Fruit fly (Drosophila melanogaster) whole organism, embryonic: ENCODE measurements around the gene Elp4.
A peak's percentile ranks its signal among the peaks of the same experiment; 100 is the strongest.

ENCODE experiments used
- Bteb2 ChIP-seq: fragments of 200-800 bp; sonication (Bioruptor generic); optimal IDR thresholded peaks from 2 replicates; lab custom pipeline; 2016; ENCODE audit warnings: missing biosample characterization, missing genetic modification characterization
- CG10209 ChIP-seq: fragments of 200-800 bp; sonication (Bioruptor generic); optimal IDR thresholded peaks from 3 replicates; lab custom pipeline; 2017; ENCODE audit warnings: missing biosample characterization, mild to moderate bottlenecking, missing genetic modification characterization, missing genetic modification reagents
- CG1024 ChIP-seq: fragments of 200-800 bp; sonication (Bioruptor generic); IDR thresholded peaks from 2 replicates; pipeline ENCODE4 v1.3.6; 2022; ENCODE audit warnings: missing biosample characterization, missing genetic modification characterization
- CG11247 ChIP-seq: fragments of 200-800 bp; sonication (Bioruptor generic); IDR thresholded peaks from 2 replicates; pipeline ENCODE4 v1.3.6; 2022; ENCODE audit warnings: missing biosample characterization, missing genetic modification characterization
- CG11504 ChIP-seq: fragments of 200-800 bp; sonication (Bioruptor generic); optimal IDR thresholded peaks from 3 replicates; lab custom pipeline; 2019; ENCODE audit warnings: missing biosample characterization, mild to moderate bottlenecking, missing genetic modification characterization, moderate library complexity
- CG1233 ChIP-seq: fragments of 200-800 bp; sonication (Bioruptor generic); optimal IDR thresholded peaks from 4 replicates; lab custom pipeline; 2018; ENCODE audit warnings: missing biosample characterization, mild to moderate bottlenecking, missing genetic modification characterization
- CG13624 ChIP-seq: fragments of 200-800 bp; sonication (Bioruptor generic); optimal IDR thresholded peaks from 2 replicates; lab custom pipeline; 2016; ENCODE audit warnings: missing biosample characterization, missing genetic modification characterization
- CG14050 ChIP-seq: fragments of 200-800 bp; sonication (Bioruptor generic); IDR thresholded peaks from 3 replicates; pipeline ENCODE4 v1.3.6; 2022; ENCODE audit warnings: missing biosample characterization, missing genetic modification characterization
- CG1603 ChIP-seq: fragments of 200-800 bp; sonication (Bioruptor generic); optimal IDR thresholded peaks from 2 replicates; lab custom pipeline; 2019; ENCODE audit warnings: missing biosample characterization, mild to moderate bottlenecking, missing genetic modification characterization, moderate library complexity
- CG17612 ChIP-seq: fragments of 200-800 bp; sonication (Bioruptor generic); IDR thresholded peaks from 2 replicates; pipeline ENCODE4 v1.3.6; 2022; ENCODE audit warnings: missing biosample characterization, missing genetic modification characterization
- CG2120 ChIP-seq: fragments of 200-800 bp; sonication (Bioruptor generic); optimal IDR thresholded peaks from 3 replicates; lab custom pipeline; 2016; ENCODE audit warnings: missing biosample characterization, missing genetic modification characterization
- CG34422 ChIP-seq: fragments of 200-800 bp; sonication (Bioruptor generic); IDR thresholded peaks from 3 replicates; pipeline ENCODE4 v1.3.6; 2022; ENCODE audit warnings: missing biosample characterization, missing genetic modification characterization
- CG3838 ChIP-seq: fragments of 200-800 bp; sonication (Bioruptor generic); optimal IDR thresholded peaks from 3 replicates; lab custom pipeline; 2016; ENCODE audit warnings: missing biosample characterization, missing genetic modification characterization
- CG3995 ChIP-seq: fragments of 200-800 bp; sonication (Bioruptor generic); optimal IDR thresholded peaks from 3 replicates; lab custom pipeline; 2016; ENCODE audit warnings: missing biosample characterization, missing genetic modification characterization
- CG6272 ChIP-seq: fragments of 200-800 bp; sonication (Bioruptor generic); IDR thresholded peaks from 2 replicates; pipeline ENCODE4 v1.3.6; 2022; ENCODE audit warnings: missing biosample characterization, missing genetic modification characterization
- CG6654 ChIP-seq: fragments of 200-800 bp; sonication (Bioruptor generic); optimal IDR thresholded peaks from 2 replicates; lab custom pipeline; 2017; ENCODE audit warnings: missing biosample characterization, mild to moderate bottlenecking, missing genetic modification characterization
- CG8281 ChIP-seq: fragments of 200-800 bp; sonication (Bioruptor generic); optimal IDR thresholded peaks from 2 replicates; lab custom pipeline; 2018; ENCODE audit warnings: missing biosample characterization, mild to moderate bottlenecking, missing genetic modification characterization, moderate library complexity
- CG8478 ChIP-seq: fragments of >200 bp; optimal IDR thresholded peaks from 2 replicates; lab custom pipeline; 2018
- CG8765 ChIP-seq: fragments of 200-800 bp; sonication (Bioruptor generic); IDR thresholded peaks from 2 replicates; pipeline ENCODE4 v1.3.6; 2022; ENCODE audit warnings: missing biosample characterization, missing genetic modification characterization
- CrebB ChIP-seq: fragments of 200-800 bp; sonication (Bioruptor generic); optimal IDR thresholded peaks from 3 replicates; lab custom pipeline; 2018; ENCODE audit warnings: missing biosample characterization, mild to moderate bottlenecking, missing genetic modification characterization
- D19A ChIP-seq: fragments of 200-800 bp; optimal IDR thresholded peaks from 3 replicates; lab custom pipeline; 2019; ENCODE audit warnings: missing biosample characterization, mild to moderate bottlenecking, missing genetic modification characterization, moderate library complexity
- HHEX ChIP-seq: fragments of 200-800 bp; sonication (Bioruptor generic); optimal IDR thresholded peaks from 3 replicates; lab custom pipeline; 2017; ENCODE audit warnings: missing biosample characterization, mild to moderate bottlenecking, missing genetic modification characterization, missing genetic modification reagents
- HLH3B ChIP-seq: fragments of 200-800 bp; sonication (Bioruptor generic); IDR thresholded peaks from 2 replicates; pipeline ENCODE4 v1.3.6; 2022; ENCODE audit warnings: missing biosample characterization, missing genetic modification characterization
- Hand ChIP-seq: fragments of 200-800 bp; sonication (Bioruptor generic); optimal IDR thresholded peaks from 2 replicates; lab custom pipeline; 2017; ENCODE audit warnings: mild to moderate bottlenecking, missing biosample characterization, missing genetic modification reagents, missing genetic modification characterization
- HmgD ChIP-seq: fragments of 200-800 bp; sonication (Bioruptor generic); optimal IDR thresholded peaks from 3 replicates; lab custom pipeline; 2016; ENCODE audit warnings: missing biosample characterization, missing genetic modification characterization
- Lhr ChIP-seq: fragments of 200-800 bp; sonication (Bioruptor generic); optimal IDR thresholded peaks from 3 replicates; lab custom pipeline; 2017; ENCODE audit warnings: mild to moderate bottlenecking, missing biosample characterization, missing genetic modification reagents, missing genetic modification characterization
- Oli ChIP-seq: fragments of 200-800 bp; sonication (Bioruptor generic); optimal IDR thresholded peaks from 2 replicates; lab custom pipeline; 2018; ENCODE audit warnings: missing biosample characterization, mild to moderate bottlenecking, missing genetic modification characterization, moderate library complexity
- Pdp1 ChIP-seq, 2 experiments: fragments of 200-800 bp; sonication (Bioruptor generic); optimal IDR thresholded peaks; 3 replicates each; lab custom pipeline; 2016; ENCODE audit warnings: missing biosample characterization in 2 of 2, missing genetic modification characterization in 2 of 2, mild to moderate bottlenecking in 1 of 2, moderate library complexity in 1 of 2
- Side ChIP-seq: fragments of 200-800 bp; sonication (Bioruptor generic); optimal IDR thresholded peaks from 2 replicates; lab custom pipeline; 2016; ENCODE audit warnings: missing biosample characterization, missing genetic modification characterization
- ac ChIP-seq: fragments of 200-800 bp; sonication (Bioruptor generic); optimal IDR thresholded peaks from 3 replicates; lab custom pipeline; 2017; ENCODE audit warnings: missing biosample characterization, mild to moderate bottlenecking, missing genetic modification characterization
- bigmax ChIP-seq: fragments of 200-800 bp; sonication (Bioruptor generic); optimal IDR thresholded peaks from 2 replicates; lab custom pipeline; 2018; ENCODE audit warnings: missing biosample characterization, mild to moderate bottlenecking, missing genetic modification characterization
- cg ChIP-seq: fragments of 200-800 bp; sonication (Bioruptor generic); optimal IDR thresholded peaks from 3 replicates; lab custom pipeline; 2019; ENCODE audit warnings: missing biosample characterization, mild to moderate bottlenecking, missing genetic modification characterization, moderate library complexity
- corto ChIP-seq: fragments of 200-800 bp; sonication (Bioruptor generic); optimal IDR thresholded peaks from 2 replicates; lab custom pipeline; 2016; ENCODE audit warnings: missing biosample characterization, mild to moderate bottlenecking, missing genetic modification characterization, moderate library complexity
- dati ChIP-seq: fragments of 200-800 bp; sonication (Bioruptor generic); IDR thresholded peaks from 2 replicates; pipeline ENCODE4 v1.3.6; 2022; ENCODE audit warnings: missing biosample characterization, missing genetic modification characterization
- dpn ChIP-seq, 2 experiments: fragments of 200-800 bp; sonication (Bioruptor generic); optimal IDR thresholded peaks; 3 replicates each; lab custom pipeline; 2016; ENCODE audit warnings: missing biosample characterization in 2 of 2, missing genetic modification characterization in 2 of 2
- dysf ChIP-seq: fragments of 200-800 bp; sonication (Bioruptor generic); IDR thresholded peaks from 3 replicates; pipeline ENCODE4 v1.3.6; 2022; ENCODE audit warnings: missing biosample characterization, missing genetic modification characterization
- ems ChIP-seq: fragments of 200-800 bp; sonication (Bioruptor generic); optimal IDR thresholded peaks from 3 replicates; lab custom pipeline; 2016; ENCODE audit warnings: missing biosample characterization, missing genetic modification characterization
- gro ChIP-seq: fragments of 200-800 bp; sonication (Bioruptor generic); optimal IDR thresholded peaks from 2 replicates; lab custom pipeline; 2016; ENCODE audit warnings: missing biosample characterization, missing genetic modification characterization
- gt ChIP-seq: fragments of 200-800 bp; sonication (Bioruptor generic); IDR thresholded peaks from 2 replicates; pipeline ENCODE4 v1.3.6; 2022; ENCODE audit warnings: missing biosample characterization, missing genetic modification characterization
- hb ChIP-seq: fragments of 200-800 bp; sonication (Bioruptor generic); IDR thresholded peaks from 3 replicates; pipeline ENCODE4 v1.3.6; 2022; ENCODE audit warnings: missing biosample characterization, missing genetic modification characterization; ENCODE audit not compliant: partially characterized antibody
- hbn ChIP-seq: fragments of 200-800 bp; sonication (Bioruptor generic); IDR thresholded peaks from 2 replicates; pipeline ENCODE4 v1.3.6; 2022; ENCODE audit warnings: missing biosample characterization, missing genetic modification characterization; ENCODE audit not compliant: partially characterized antibody
- hth ChIP-seq: fragments of >200 bp; optimal IDR thresholded peaks from 2 replicates; lab custom pipeline; 2017; ENCODE audit warnings: inconsistent platforms
- ind ChIP-seq: fragments of 200-800 bp; sonication (Bioruptor generic); optimal IDR thresholded peaks from 3 replicates; lab custom pipeline; 2016; ENCODE audit warnings: missing biosample characterization, missing genetic modification characterization
- insv ChIP-seq, 2 experiments: fragments of 200-800 bp; sonication (Bioruptor generic); optimal IDR thresholded peaks; 3 replicates each; lab custom pipeline; 2016 to 2018; ENCODE audit warnings: missing biosample characterization in 2 of 2, missing genetic modification characterization in 2 of 2
- knrl ChIP-seq: fragments of 200-800 bp; sonication (Bioruptor generic); IDR thresholded peaks from 3 replicates; pipeline ENCODE4 v1.3.6; 2022; ENCODE audit warnings: missing biosample characterization, missing genetic modification characterization; ENCODE audit not compliant: partially characterized antibody
- nau ChIP-seq: fragments of 200-800 bp; sonication (Bioruptor generic); optimal IDR thresholded peaks from 3 replicates; lab custom pipeline; 2017; ENCODE audit warnings: missing biosample characterization, mild to moderate bottlenecking, missing genetic modification characterization, missing genetic modification reagents
- peb ChIP-seq: fragments of 200-800 bp; sonication (Bioruptor generic); IDR thresholded peaks from 2 replicates; pipeline ENCODE4 v1.3.6; 2022; ENCODE audit warnings: missing biosample characterization, missing genetic modification characterization
- pita ChIP-seq: fragments of 200-800 bp; sonication (Bioruptor generic); optimal IDR thresholded peaks from 2 replicates; lab custom pipeline; 2017; ENCODE audit warnings: missing biosample characterization, mild to moderate bottlenecking, missing genetic modification characterization
- ranshi ChIP-seq: fragments of 200-800 bp; sonication (Bioruptor generic); IDR thresholded peaks from 2 replicates; pipeline ENCODE4 v1.3.6; 2022; ENCODE audit warnings: missing biosample characterization, missing genetic modification characterization
- trh ChIP-seq: fragments of 200-800 bp; sonication (Bioruptor generic); optimal IDR thresholded peaks from 2 replicates; lab custom pipeline; 2016; ENCODE audit warnings: missing biosample characterization, missing genetic modification characterization
- vfl ChIP-seq: fragments of 200-800 bp; sonication (Bioruptor generic); optimal IDR thresholded peaks from 2 replicates; lab custom pipeline; 2016; ENCODE audit warnings: missing biosample characterization, missing genetic modification characterization
- zen2 ChIP-seq: fragments of 200-800 bp; sonication (Bioruptor generic); IDR thresholded peaks from 3 replicates; pipeline ENCODE4 v1.3.6; 2022; ENCODE audit warnings: missing biosample characterization, missing genetic modification characterization; ENCODE audit not compliant: partially characterized antibody
- zfh1 ChIP-seq: fragments of 200-800 bp; sonication (Bioruptor generic); IDR thresholded peaks from 3 replicates; pipeline ENCODE4 v1.3.6; 2022; ENCODE audit warnings: missing biosample characterization, missing genetic modification characterization

The Elp4 gene

dm6 chr2L:5532061-5532460, 8.1 kb downstream of the Elp4 start, which contains the start of gene Coq6 (continued):
- TF ChIP-seq HLH3B (GFP tag; lab: Robert Waterston, UW) (no peak), knrl (peak; percentile 49), CG3995 (GFP tag; lab: Kevin White, UChicago) (no peak), CG6654 (GFP tag; lab: Kevin White, UChicago) (no peak), CG13624 (no peak), Pdp1 (GFP tag; optimal IDR thresholded peaks at IDR 0.05; lab: Kevin White, UChicago) (peak in 1 of 2 experiments; percentile 58), CG2120 (GFP tag; lab: Kevin White, UChicago) (no peak), dpn (GFP tag; optimal IDR thresholded peaks at IDR 0.05; lab: Kevin White, UChicago) (no peak), gro (GFP tag; lab: Kevin White, UChicago) (no peak), Side (GFP tag; lab: Kevin White, UChicago) (no peak), Bteb2 (GFP tag; lab: Kevin White, UChicago) (no peak), CG17612 (GFP tag; lab: Robert Waterston, UW) (no peak), CG6272 (GFP tag; lab: Robert Waterston, UW) (no peak), trh (GFP tag; lab: Kevin White, UChicago) (no peak), dysf (no peak), CG10209 (GFP tag; lab: Kevin White, UChicago) (no peak), CG3838 (GFP tag; lab: Kevin White, UChicago) (no peak), bigmax (GFP tag; lab: Kevin White, UChicago) (no peak), zfh1 (GFP tag; lab: Robert Waterston, UW) (no peak), peb (no peak), CG11247 (GFP tag; lab: Robert Waterston, UW) (no peak), hbn (GFP tag; lab: Robert Waterston, UW) (peak; percentile 54), nau (GFP tag; lab: Kevin White, UChicago) (no peak), CG1024 (GFP tag; lab: Robert Waterston, UW) (no peak), ac (no peak), hb (GFP tag; lab: Robert Waterston, UW) (no peak), Lhr (GFP tag; lab: Kevin White, UChicago) (no peak), ranshi (no peak), CG11504 (tag; lab: Kevin White, UChicago) (no peak), CG1603 (no peak), HmgD (no peak), CrebB (tag; lab: Kevin White, UChicago) (no peak), cg (GFP tag; lab: Kevin White, UChicago) (no peak), gt (GFP tag; lab: Robert Waterston, UW) (no peak), CG8478 (no peak), CG34422 (no peak), CG8281 (tag; lab: Kevin White, UChicago) (no peak), HHEX (GFP tag; lab: Kevin White, UChicago) (no peak), dati (no peak), ind (GFP tag; lab: Kevin White, UChicago) (no peak), CG1233 (no peak), insv (GFP tag; optimal IDR thresholded peaks at IDR 0.05; lab: Kevin White, UChicago) (no peak), corto (GFP tag; lab: Kevin White, UChicago) (no peak), ems (GFP tag; lab: Kevin White, UChicago) (no peak), D19A (tag; lab: Kevin White, UChicago) (no peak), vfl (GFP tag; lab: Kevin White, UChicago) (no peak), Oli (tag; lab: Kevin White, UChicago) (no peak), pita (no peak), zen2 (GFP tag; lab: Robert Waterston, UW) (peak; percentile 68; the same call in 2 of the 3 replicates), hth (lab: Kevin White, UChicago) (no peak), Hand (GFP tag; lab: Kevin White, UChicago) (no peak), CG8765 (GFP tag; lab: Robert Waterston, UW) (no peak), CG14050 (GFP tag; lab: Robert Waterston, UW) (no peak)
